Fruit fly (Drosophila melanogaster) whole organism, embryonic: Measurements from ENCODE around the gene Vti1a.
A peak's percentile ranks its signal among the peaks of the same experiment; 100 is the strongest.

ENCODE experiments used
- Abd-B ChIP-seq: fragments of 200-800 bp; sonication (Bioruptor generic); optimal IDR thresholded peaks from 2 replicates; lab custom pipeline; 2018; ENCODE audit warnings: missing biosample characterization, mild to moderate bottlenecking, missing genetic modification characterization, moderate library complexity
- Ada2b ChIP-seq: fragments of 200-800 bp; sonication (Bioruptor generic); IDR thresholded peaks from 2 replicates; pipeline ENCODE4 v1.3.6; 2022; ENCODE audit warnings: missing biosample characterization, missing genetic modification characterization
- CG10321 ChIP-seq: fragments of 200-800 bp; sonication (Bioruptor generic); IDR thresholded peaks from 2 replicates; pipeline ENCODE4 v1.3.6; 2022; ENCODE audit warnings: missing biosample characterization, missing genetic modification characterization
- CG12104 ChIP-seq: fragments of 200-800 bp; sonication (Bioruptor generic); optimal IDR thresholded peaks from 3 replicates; lab custom pipeline; 2016; ENCODE audit warnings: missing biosample characterization, missing genetic modification characterization
- CG1233 ChIP-seq: fragments of 200-800 bp; sonication (Bioruptor generic); optimal IDR thresholded peaks from 4 replicates; lab custom pipeline; 2018; ENCODE audit warnings: missing biosample characterization, mild to moderate bottlenecking, missing genetic modification characterization
- CG12942 ChIP-seq: fragments of 200-800 bp; sonication (Bioruptor generic); optimal IDR thresholded peaks from 3 replicates; lab custom pipeline; 2016; ENCODE audit warnings: missing biosample characterization, missing genetic modification characterization
- CG15269 ChIP-seq: fragments of 200-800 bp; sonication (Bioruptor generic); optimal IDR thresholded peaks from 2 replicates; lab custom pipeline; 2018; ENCODE audit warnings: missing biosample characterization, mild to moderate bottlenecking, missing genetic modification characterization, moderate library complexity
- CG16779 ChIP-seq: fragments of 200-800 bp; sonication (Bioruptor generic); IDR thresholded peaks from 2 replicates; pipeline ENCODE4 v1.3.6; 2022; ENCODE audit warnings: missing biosample characterization, missing genetic modification characterization
- CG17612 ChIP-seq: fragments of 200-800 bp; sonication (Bioruptor generic); IDR thresholded peaks from 2 replicates; pipeline ENCODE4 v1.3.6; 2022; ENCODE audit warnings: missing biosample characterization, missing genetic modification characterization
- CG1792 ChIP-seq: fragments of 200-800 bp; sonication (Bioruptor generic); optimal IDR thresholded peaks from 2 replicates; lab custom pipeline; 2016; ENCODE audit warnings: missing biosample characterization, missing genetic modification characterization
- CG2202 ChIP-seq: fragments of 200-800 bp; sonication (Bioruptor generic); optimal IDR thresholded peaks from 2 replicates; lab custom pipeline; 2018; ENCODE audit warnings: missing biosample characterization, mild to moderate bottlenecking, missing genetic modification characterization
- CG2875 ChIP-seq: fragments of 200-800 bp; sonication (Bioruptor generic); optimal IDR thresholded peaks from 2 replicates; lab custom pipeline; 2017; ENCODE audit warnings: missing biosample characterization, mild to moderate bottlenecking, missing genetic modification characterization, missing genetic modification reagents
- CG2889 ChIP-seq: fragments of 200-800 bp; sonication (Bioruptor generic); IDR thresholded peaks from 3 replicates; pipeline ENCODE4 v1.3.6; 2022; ENCODE audit warnings: missing biosample characterization, missing genetic modification characterization
- CG3065 ChIP-seq: fragments of 200-800 bp; sonication (Bioruptor generic); optimal IDR thresholded peaks from 2 replicates; lab custom pipeline; 2016; ENCODE audit warnings: missing biosample characterization, missing genetic modification characterization
- CG3726 ChIP-seq: fragments of 200-800 bp; sonication (Bioruptor generic); IDR thresholded peaks from 3 replicates; pipeline ENCODE4, ENCODE4 v1.3.6; 2022; ENCODE audit warnings: missing biosample characterization, missing genetic modification characterization
- CG4360 ChIP-seq: fragments of 200-800 bp; sonication (Bioruptor generic); IDR thresholded peaks from 2 replicates; pipeline ENCODE4 v1.3.6; 2022; ENCODE audit warnings: missing biosample characterization, missing genetic modification characterization
- CG7745 ChIP-seq: fragments of 200-800 bp; sonication (Bioruptor generic); optimal IDR thresholded peaks from 2 replicates; lab custom pipeline; 2018; ENCODE audit warnings: missing biosample characterization, mild to moderate bottlenecking, missing genetic modification characterization, moderate library complexity
- CG7786 ChIP-seq: fragments of 200-800 bp; sonication (Bioruptor generic); optimal IDR thresholded peaks from 2 replicates; lab custom pipeline; 2016; ENCODE audit warnings: missing biosample characterization, missing genetic modification characterization
- CG8290 ChIP-seq, 3 experiments: fragments of 200-800 bp; sonication (Bioruptor generic); optimal IDR thresholded peaks; 2 replicates each; lab custom pipeline; 2016 to 2019; ENCODE audit warnings: missing biosample characterization in 3 of 3, missing genetic modification characterization in 3 of 3, mild to moderate bottlenecking in 2 of 3, moderate library complexity in 1 of 3
- CG9727 ChIP-seq: fragments of 200-800 bp; sonication (Bioruptor generic); optimal IDR thresholded peaks from 3 replicates; lab custom pipeline; 2017; ENCODE audit warnings: missing biosample characterization, mild to moderate bottlenecking, missing genetic modification characterization
- CG9817 ChIP-seq: fragments of 200-800 bp; sonication (Bioruptor generic); optimal IDR thresholded peaks from 2 replicates; lab custom pipeline; 2018; ENCODE audit warnings: missing biosample characterization, mild to moderate bottlenecking, missing genetic modification characterization, moderate library complexity
- E2f1 ChIP-seq: fragments of 200-800 bp; sonication (Bioruptor generic); IDR thresholded peaks from 2 replicates; pipeline ENCODE4 v1.3.6; 2022; ENCODE audit warnings: missing biosample characterization, missing genetic modification characterization
- GATAe ChIP-seq: fragments of 200-800 bp; sonication (Bioruptor generic); conservative IDR thresholded peaks from 2 replicates; pipeline ENCODE4 v1.3.6; 2022; ENCODE audit warnings: missing biosample characterization, missing genetic modification characterization
- Gug ChIP-seq: fragments of 200-800 bp; sonication (Bioruptor generic); IDR thresholded peaks from 4 replicates; pipeline ENCODE4 v1.3.6; 2022; ENCODE audit warnings: missing biosample characterization, missing genetic modification characterization
- Hey ChIP-seq: fragments of 200-800 bp; sonication (Bioruptor generic); optimal IDR thresholded peaks from 3 replicates; lab custom pipeline; 2018; ENCODE audit warnings: missing biosample characterization, mild to moderate bottlenecking, missing genetic modification characterization
- Hmr ChIP-seq: fragments of 200-800 bp; sonication (Bioruptor generic); optimal IDR thresholded peaks from 3 replicates; lab custom pipeline; 2017; ENCODE audit warnings: mild to moderate bottlenecking, missing biosample characterization, missing genetic modification reagents, missing genetic modification characterization
- Kr ChIP-seq: fragments of 200-800 bp; sonication (Bioruptor generic); optimal IDR thresholded peaks from 2 replicates; lab custom pipeline; 2017; ENCODE audit warnings: missing biosample characterization, mild to moderate bottlenecking, missing genetic modification characterization
- Stat92E ChIP-seq, 3 experiments: fragments of >200 bp in 2 of 3; fragments of 200-800 bp in 1 of 3; sonication (Bioruptor generic) in 1 of 3; optimal IDR thresholded peaks; 2 replicates each; lab custom pipeline; 2017 to 2019; ENCODE audit warnings: missing biosample characterization in 3 of 3, missing genetic modification characterization in 3 of 3, mild to moderate bottlenecking in 1 of 3, moderate library complexity in 1 of 3
- Xbp1 ChIP-seq: fragments of 200-800 bp; sonication (Bioruptor generic); optimal IDR thresholded peaks from 3 replicates; lab custom pipeline; 2016; ENCODE audit warnings: missing biosample characterization, mild to moderate bottlenecking, missing genetic modification characterization
- abd-A ChIP-seq: fragments of 200-800 bp; sonication (Bioruptor generic); optimal IDR thresholded peaks from 3 replicates; lab custom pipeline; 2019; ENCODE audit warnings: missing biosample characterization, mild to moderate bottlenecking, missing genetic modification characterization, moderate library complexity
- ap ChIP-seq: fragments of 200-800 bp; sonication (Bioruptor generic); IDR thresholded peaks from 2 replicates; pipeline ENCODE4 v1.3.6; 2022; ENCODE audit warnings: missing biosample characterization, missing genetic modification characterization
- chm ChIP-seq: fragments of 200-800 bp; sonication (Bioruptor generic); IDR thresholded peaks from 2 replicates; pipeline ENCODE4 v1.3.6; 2022; ENCODE audit warnings: missing biosample characterization, missing genetic modification characterization
- corto ChIP-seq: fragments of 200-800 bp; sonication (Bioruptor generic); optimal IDR thresholded peaks from 2 replicates; lab custom pipeline; 2016; ENCODE audit warnings: missing biosample characterization, mild to moderate bottlenecking, missing genetic modification characterization, moderate library complexity
- eyg ChIP-seq: fragments of 200-800 bp; sonication (Bioruptor generic); optimal IDR thresholded peaks from 3 replicates; lab custom pipeline; 2016; ENCODE audit warnings: missing biosample characterization, missing genetic modification characterization
- fd3F ChIP-seq: fragments of 200-800 bp; sonication (Bioruptor generic); optimal IDR thresholded peaks from 2 replicates; lab custom pipeline; 2018; ENCODE audit warnings: missing biosample characterization, mild to moderate bottlenecking, missing genetic modification characterization, moderate library complexity
- fd96Cb ChIP-seq: fragments of 200-800 bp; sonication (Bioruptor generic); optimal IDR thresholded peaks from 2 replicates; lab custom pipeline; 2018; ENCODE audit warnings: missing biosample characterization, mild to moderate bottlenecking, missing genetic modification characterization, moderate library complexity
- gce ChIP-seq: fragments of 200-800 bp; sonication (Bioruptor generic); IDR thresholded peaks from 3 replicates; pipeline ENCODE4 v1.3.6; 2022; ENCODE audit warnings: missing biosample characterization, missing genetic modification characterization
- gt ChIP-seq: fragments of 200-800 bp; sonication (Bioruptor generic); IDR thresholded peaks from 2 replicates; pipeline ENCODE4 v1.3.6; 2022; ENCODE audit warnings: missing biosample characterization, missing genetic modification characterization
- lola ChIP-seq, 3 experiments: fragments of >200 bp in 2 of 3; fragments of 200-800 bp in 1 of 3; sonication (Bioruptor generic) in 1 of 3; optimal IDR thresholded peaks; 2 replicates each; lab custom pipeline; 2017 to 2019; ENCODE audit warnings: missing biosample characterization in 3 of 3, missing genetic modification characterization in 3 of 3, mild to moderate bottlenecking in 1 of 3, moderate library complexity in 1 of 3
- luna ChIP-seq: fragments of 200-800 bp; sonication (Bioruptor generic); optimal IDR thresholded peaks from 2 replicates; lab custom pipeline; 2016; ENCODE audit warnings: missing biosample characterization, missing genetic modification characterization
- nau ChIP-seq: fragments of 200-800 bp; sonication (Bioruptor generic); optimal IDR thresholded peaks from 3 replicates; lab custom pipeline; 2017; ENCODE audit warnings: missing biosample characterization, mild to moderate bottlenecking, missing genetic modification characterization, missing genetic modification reagents
- oc ChIP-seq: fragments of 200-800 bp; sonication (Bioruptor generic); optimal IDR thresholded peaks from 2 replicates; lab custom pipeline; 2018; ENCODE audit warnings: missing biosample characterization, mild to moderate bottlenecking, missing genetic modification characterization, moderate library complexity
- onecut ChIP-seq: fragments of 200-800 bp; sonication (Bioruptor generic); IDR thresholded peaks from 2 replicates; pipeline ENCODE4 v1.3.6; 2022; ENCODE audit warnings: missing biosample characterization, missing genetic modification characterization
- pb ChIP-seq: fragments of 200-800 bp; sonication (Bioruptor generic); optimal IDR thresholded peaks from 3 replicates; lab custom pipeline; 2016; ENCODE audit warnings: missing biosample characterization, missing genetic modification characterization
- scrt ChIP-seq: fragments of 200-800 bp; sonication (Bioruptor generic); optimal IDR thresholded peaks from 2 replicates; lab custom pipeline; 2018; ENCODE audit warnings: missing biosample characterization, mild to moderate bottlenecking, missing genetic modification characterization, moderate library complexity
- sd ChIP-seq: fragments of 200-800 bp; sonication (Bioruptor generic); optimal IDR thresholded peaks from 3 replicates; lab custom pipeline; 2018; ENCODE audit warnings: missing biosample characterization, mild to moderate bottlenecking, missing genetic modification characterization, moderate library complexity
- sim ChIP-seq: fragments of 200-800 bp; sonication (Bioruptor generic); IDR thresholded peaks from 2 replicates; pipeline ENCODE4 v1.3.6; 2022; ENCODE audit warnings: missing biosample characterization, missing genetic modification characterization
- so ChIP-seq: fragments of 200-800 bp; sonication (Bioruptor generic); IDR thresholded peaks from 3 replicates; pipeline ENCODE4 v1.3.6; 2022; ENCODE audit warnings: missing biosample characterization, missing genetic modification characterization
- ttk ChIP-seq: fragments of 200-800 bp; sonication (Bioruptor generic); IDR thresholded peaks from 2 replicates; pipeline ENCODE4 v2.1.2; 2022; ENCODE audit warnings: missing biosample characterization, missing genetic modification characterization
- zen2 ChIP-seq: fragments of 200-800 bp; sonication (Bioruptor generic); IDR thresholded peaks from 3 replicates; pipeline ENCODE4 v1.3.6; 2022; ENCODE audit warnings: missing biosample characterization, missing genetic modification characterization; ENCODE audit not compliant: partially characterized antibody

Vti1a gene

dm6 chr3L:681793-682369 is 10.8 kb downstream of the Vti1a start (continued):
- TF ChIP-seq CG2889 (GFP tag; lab: Robert Waterston, UW) (no peak), Abd-B (GFP tag; lab: Kevin White, UChicago) (peak; percentile 26), luna (GFP tag; lab: Kevin White, UChicago) (no peak), ttk (GFP tag; lab: Robert Waterston, UW) (no peak), Gug (GFP tag; lab: Robert Waterston, UW) (no peak), so (GFP tag; lab: Robert Waterston, UW) (peak; percentile 40; the same call in 1 of the 3 replicates), CG3726 (GFP tag; lab: Robert Waterston, UW) (no peak), Ada2b (GFP tag; lab: Robert Waterston, UW) (no peak), CG8290 (GFP tag; optimal IDR thresholded peaks at IDR 0.05; lab: Kevin White, UChicago) (peak; percentile 53), CG8290 (tag; optimal IDR thresholded peaks at IDR 0.05; lab: Kevin White, UChicago) (peak; percentile 38 to 83), zen2 (GFP tag; lab: Robert Waterston, UW) (no peak), CG2202 (no peak), Xbp1 (peak; percentile 30), Kr (GFP tag; lab: Kevin White, UChicago) (no peak), CG12104 (peak; percentile 27), CG9727 (GFP tag; lab: Kevin White, UChicago) (peak; percentile 19), fd96Cb (tag; lab: Kevin White, UChicago) (no peak), CG7786 (peak; percentile 17), CG1792 (peak; percentile 29), CG17612 (GFP tag; lab: Robert Waterston, UW) (no peak), eyg (peak; percentile 6), CG2875 (GFP tag; lab: Kevin White, UChicago) (peak; percentile 25), gce (GFP tag; lab: Robert Waterston, UW) (no peak), Hey (tag; lab: Kevin White, UChicago) (peak; percentile 35), abd-A (tag; lab: Kevin White, UChicago) (peak; percentile 80), GATAe (GFP tag; lab: Robert Waterston, UW) (no peak), CG1233 (peak; percentile 50), CG16779 (GFP tag; lab: Robert Waterston, UW) (no peak), CG10321 (GFP tag; lab: Robert Waterston, UW) (no peak), CG12942 (GFP tag; lab: Kevin White, UChicago) (peak; percentile 12), ap (GFP tag; lab: Robert Waterston, UW) (no peak), onecut (GFP tag; lab: Robert Waterston, UW) (no peak), lola (GFP tag; optimal IDR thresholded peaks at IDR 0.05; lab: Kevin White, UChicago) (no peak), CG9817 (tag; lab: Kevin White, UChicago) (no peak), nau (GFP tag; lab: Kevin White, UChicago) (peak; percentile 37), fd3F (GFP tag; lab: Kevin White, UChicago) (no peak), Hmr (GFP tag; lab: Kevin White, UChicago) (peak; percentile 47), pb (peak; percentile 50), Stat92E (GFP tag; optimal IDR thresholded peaks at IDR 0.05; lab: Kevin White, UChicago) (peak in 1 of 3 experiments; percentile 27), chm (GFP tag; lab: Robert Waterston, UW) (no peak; the same call in 1 of the 2 replicates), CG7745 (tag; lab: Kevin White, UChicago) (no peak), oc (peak; percentile 42), CG3065 (GFP tag; lab: Kevin White, UChicago) (no peak), scrt (peak; percentile 40), CG15269 (peak; percentile 4), CG4360 (GFP tag; lab: Robert Waterston, UW) (0 out of 2 replicates have a peak, but pooled peaks have one; percentile 28), corto (GFP tag; lab: Kevin White, UChicago) (no peak), sd (tag; lab: Kevin White, UChicago) (peak; percentile 21), gt (GFP tag; lab: Robert Waterston, UW) (no peak), E2f1 (GFP tag; lab: Robert Waterston, UW) (no peak), sim (no peak)
